Worm (Caenorhabditis elegans): ENCODE results near the gene T01H3.2.

The T01H3.2 gene

DNA sequence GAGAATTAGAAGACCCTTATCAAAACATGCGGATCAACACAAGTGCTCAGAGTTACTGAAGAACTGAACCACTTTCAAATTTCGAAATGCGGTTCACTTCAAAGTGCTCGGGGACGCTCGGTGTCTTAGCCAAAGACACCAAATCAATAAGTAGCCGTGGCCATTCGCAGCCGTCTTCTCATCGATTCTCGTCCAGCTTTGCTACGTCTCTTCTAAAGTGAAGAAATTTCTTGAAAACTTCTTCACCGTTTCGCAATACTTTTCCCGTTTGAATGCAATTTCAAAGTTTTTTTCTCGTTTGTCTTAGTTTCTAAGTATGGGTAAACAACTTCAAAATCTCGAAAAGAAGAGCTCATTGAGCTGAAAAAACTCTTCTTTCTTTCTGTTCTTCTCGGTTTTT, 7.1 kb upstream of the T01H3.2 start:
- TF ChIP-seq R02D3.7 (tag; optimal IDR thresholded peaks at IDR 0.05) = no peak
- no peak for TF ChIP-seq F13H6.1 (tag; optimal IDR thresholded peaks at IDR 0.05)
- peak; percentile 95 for TF ChIP-seq unc-55 (GFP tag; optimal IDR thresholded peaks at IDR 0.05)
- TF ChIP-seq nhr-129 (tag; optimal IDR thresholded peaks at IDR 0.05) = peak; percentile 20
- TF ChIP-seq mab-5 (tag; optimal IDR thresholded peaks at IDR 0.05) = no peak
- no peak for TF ChIP-seq nhr-10 (tag; optimal IDR thresholded peaks at IDR 0.05)
- no peak for TF ChIP-seq nhr-23 (tag; optimal IDR thresholded peaks at IDR 0.05)
- no peak for TF ChIP-seq gmeb-1 (tag; optimal IDR thresholded peaks at IDR 0.05)
- no peak for TF ChIP-seq unc-39 (tag; optimal IDR thresholded peaks at IDR 0.05)
- no peak for TF ChIP-seq snpc-4 (tag; optimal IDR thresholded peaks at IDR 0.05)
- no peak for TF ChIP-seq peb-1 (tag; optimal IDR thresholded peaks at IDR 0.05)
- TF ChIP-seq sma-9 (GFP tag; optimal IDR thresholded peaks at IDR 0.05) = no peak
- no peak for TF ChIP-seq sma-9 (tag; optimal IDR thresholded peaks at IDR 0.05)
- no peak for TF ChIP-seq nhr-21 (tag; optimal IDR thresholded peaks at IDR 0.05)
- no peak for TF ChIP-seq ceh-82 (tag; optimal IDR thresholded peaks at IDR 0.05)
- no peak for TF ChIP-seq sem-4 (tag; optimal IDR thresholded peaks at IDR 0.05)
- TF ChIP-seq ceh-16 (tag; optimal IDR thresholded peaks at IDR 0.05) = no peak
- TF ChIP-seq ZK546.5 (tag; optimal IDR thresholded peaks at IDR 0.05) = no peak
- TF ChIP-seq lin-11 (tag; optimal IDR thresholded peaks at IDR 0.05) = peak; percentile 23
- TF ChIP-seq nhr-237 (tag; optimal IDR thresholded peaks at IDR 0.05) = no peak
- TF ChIP-seq blmp-1 (tag; optimal IDR thresholded peaks at IDR 0.05; ENCODE audit: insufficient read depth) = no peak
- peak in 1 of 2 experiments; percentile 38 for TF ChIP-seq lsy-2 (tag; optimal IDR thresholded peaks at IDR 0.05)
- no peak for TF ChIP-seq mdl-1 (tag; optimal IDR thresholded peaks at IDR 0.05)
- TF ChIP-seq dmd-4 (tag; optimal IDR thresholded peaks at IDR 0.05) = no peak
- TF ChIP-seq unc-62 (GFP tag; optimal IDR thresholded peaks at IDR 0.05) = no peak
- peak; percentile 65 for TF ChIP-seq C34F6.9 (tag; optimal IDR thresholded peaks at IDR 0.05)

DNA sequence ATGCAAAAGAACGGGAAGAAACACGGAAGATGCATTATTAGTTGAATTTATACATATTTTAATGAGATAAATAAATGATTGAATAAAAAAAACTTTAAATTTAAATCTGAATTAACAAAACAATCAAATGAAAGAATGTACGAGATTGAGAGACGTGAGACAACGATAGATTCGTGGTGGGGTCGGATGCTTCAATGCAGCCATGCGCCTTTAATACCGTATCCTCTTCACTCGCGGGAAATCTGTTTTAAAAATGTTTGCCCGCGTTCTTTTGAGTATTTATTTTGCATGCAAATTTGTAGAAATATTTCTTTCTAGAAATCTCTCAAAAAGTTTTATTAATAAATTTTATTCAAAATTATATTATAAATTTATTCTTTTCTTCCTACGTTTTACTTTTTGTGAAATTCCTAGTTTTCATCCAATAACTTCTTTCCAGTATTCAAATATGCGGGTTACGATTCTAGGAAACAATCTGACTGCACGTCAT, 2.6 kb upstream of the T01H3.2 start, which contains the start of gene perm-1:
Gene perm-1, plus strand, starts transcription at position 440 of the 490 bp plus-strand sequence.
- TF ChIP-seq lsy-2 (tag; optimal IDR thresholded peaks at IDR 0.05) (peak in 1 of 2 experiments; percentile 53), zag-1 (tag; optimal IDR thresholded peaks at IDR 0.05) (no peak)

DNA sequence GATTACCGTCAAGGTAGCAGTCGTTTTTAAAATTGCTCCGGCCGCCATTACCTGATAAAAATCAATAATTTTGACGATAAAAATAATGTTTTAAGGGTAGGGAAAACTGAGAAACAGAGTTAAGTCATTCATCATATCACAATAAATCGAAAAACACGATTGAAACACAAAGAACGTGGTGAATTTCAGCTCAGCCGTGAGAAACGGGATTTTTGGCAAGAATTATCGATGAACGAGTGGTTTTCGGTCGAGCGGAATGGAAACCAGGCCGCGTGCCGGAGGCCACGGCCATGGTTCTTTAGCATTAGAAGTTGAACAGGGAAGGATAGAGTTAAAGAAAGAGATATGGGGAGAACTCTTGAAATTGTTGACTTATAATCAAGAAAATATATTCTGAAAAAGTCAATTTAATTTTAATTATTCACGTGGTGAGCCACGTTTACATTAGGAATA, 1.5 kb upstream of the T01H3.2 start, which contains the start of the genes vha-4 and T01H3.5:
Gene vha-4, minus strand, starts transcription at position 51 of the 453 bp plus-strand sequence.
Gene T01H3.5, plus strand, starts transcription at position 351 of the 453 bp plus-strand sequence.
- TF ChIP-seq aly-2 (tag; optimal IDR thresholded peaks at IDR 0.05) (no peak), sem-4 (tag; optimal IDR thresholded peaks at IDR 0.05) (no peak), dmd-4 (tag; optimal IDR thresholded peaks at IDR 0.05) (no peak), snpc-4 (tag; optimal IDR thresholded peaks at IDR 0.05) (no peak), nhr-10 (tag; optimal IDR thresholded peaks at IDR 0.05) (no peak), peb-1 (tag; optimal IDR thresholded peaks at IDR 0.05) (no peak), lin-39 (tag; optimal IDR thresholded peaks at IDR 0.05) (no peak), unc-55 (GFP tag; optimal IDR thresholded peaks at IDR 0.05) (peak; percentile 16), zag-1 (tag; optimal IDR thresholded peaks at IDR 0.05) (no peak), C34F6.9 (tag; optimal IDR thresholded peaks at IDR 0.05) (no peak), fos-1 (tag; optimal IDR thresholded peaks at IDR 0.05) (peak; percentile 62), nhr-12 (tag; optimal IDR thresholded peaks at IDR 0.05) (no peak), ZK546.5 (tag; optimal IDR thresholded peaks at IDR 0.05) (no peak), lin-13 (GFP tag; optimal IDR thresholded peaks at IDR 0.05) (no peak), alr-1 (tag; optimal IDR thresholded peaks at IDR 0.05) (no peak), nhr-21 (tag; optimal IDR thresholded peaks at IDR 0.05) (no peak), lsy-2 (tag; optimal IDR thresholded peaks at IDR 0.05) (peak in 1 of 2 experiments; percentile 12), unc-62 (GFP tag; optimal IDR thresholded peaks at IDR 0.05) (no peak), egl-27 (tag; optimal IDR thresholded peaks at IDR 0.05) (no peak), R02D3.7 (tag; optimal IDR thresholded peaks at IDR 0.05) (no peak), nhr-237 (tag; optimal IDR thresholded peaks at IDR 0.05) (no peak), nhr-129 (tag; optimal IDR thresholded peaks at IDR 0.05) (peak; percentile 5), elt-1 (tag; optimal IDR thresholded peaks at IDR 0.05) (no peak), F13H6.1 (tag; optimal IDR thresholded peaks at IDR 0.05) (no peak), sma-3 (GFP tag; optimal IDR thresholded peaks at IDR 0.05) (no peak), ztf-11 (tag; optimal IDR thresholded peaks at IDR 0.05) (no peak), ztf-1 (GFP tag; conservative IDR thresholded peaks at IDR 0.05) (no peak)

Data from whole organism, L2 larva.